Worm (Caenorhabditis elegans) whole organism, L1 larva: ENCODE data around the gene C45B2.2.

Experiments
- C04F5.9 ChIP-seq: sonication (generic microtip); optimal IDR thresholded peaks from 2 replicates; lab custom pipeline; 2016; ENCODE audit warnings: missing genetic modification characterization, missing compliant biosample characterization
- F16B12.6 ChIP-seq: fragments of 150-350 bp; optimal IDR thresholded peaks from 2 replicates; lab custom pipeline; 2014; ENCODE audit warnings: missing biosample characterization, missing genetic modification characterization
- Y116A8C.19 ChIP-seq: sonication (generic microtip); optimal IDR thresholded peaks from 2 replicates; lab custom pipeline; 2016; ENCODE audit warnings: missing compliant biosample characterization, missing genetic modification characterization, borderline replicate concordance
- alr-1 ChIP-seq: fragments of 200-800 bp; sonication (Bioruptor generic); optimal IDR thresholded peaks from 2 replicates; lab custom pipeline; 2018; ENCODE audit warnings: borderline replicate concordance, mild to moderate bottlenecking, missing genetic modification characterization, missing compliant biosample characterization
- aly-2 ChIP-seq: fragments of 150-350 bp; optimal IDR thresholded peaks from 2 replicates; lab custom pipeline; 2014; ENCODE audit warnings: missing biosample characterization, missing genetic modification characterization
- blmp-1 ChIP-seq: fragments of 150-350 bp; optimal IDR thresholded peaks from 2 replicates; lab custom pipeline; 2014; ENCODE audit warnings: missing biosample characterization, missing genetic modification characterization
- ceh-63 ChIP-seq: fragments of 200-800 bp; sonication (Bioruptor generic); optimal IDR thresholded peaks from 2 replicates; lab custom pipeline; 2018; ENCODE audit warnings: mild to moderate bottlenecking, missing genetic modification characterization, missing compliant biosample characterization
- ceh-82 ChIP-seq, 3 experiments: fragments of 150-350 bp in 1 of 3; sonication (generic microtip) in 2 of 3; optimal IDR thresholded peaks; 2 replicates each; lab custom pipeline; 2014 to 2017; ENCODE audit warnings: missing biosample characterization in 3 of 3, missing genetic modification characterization in 3 of 3
- ceh-90 ChIP-seq: sonication (generic microtip); optimal IDR thresholded peaks from 2 replicates; lab custom pipeline; 2016; ENCODE audit warnings: missing genetic modification characterization, missing compliant biosample characterization
- dsc-1 ChIP-seq: sonication (generic microtip); optimal IDR thresholded peaks from 2 replicates; lab custom pipeline; 2016; ENCODE audit warnings: mild to moderate bottlenecking, missing genetic modification characterization, missing compliant biosample characterization
- efl-1 ChIP-seq, 4 experiments: fragments of 150-350 bp; optimal IDR thresholded peaks in 3 of 4; peaks in 1 of 4; 1 replicate in 1 of 4; 2 replicates in 3 of 4; lab custom pipeline; 2014; ENCODE audit warnings: missing biosample characterization in 2 of 4, missing genetic modification characterization in 2 of 4, missing genetic modification reagents in 2 of 4
- egl-27 ChIP-seq, 2 experiments: fragments of 150-350 bp in 1 of 2; sonication (generic microtip); optimal IDR thresholded peaks; 3 replicates each; lab custom pipeline; 2017 to 2018; ENCODE audit warnings: missing biosample characterization in 2 of 2, missing genetic modification characterization in 2 of 2, missing genetic modification reagents in 2 of 2
- elt-2 ChIP-seq: sonication (generic microtip); optimal IDR thresholded peaks from 2 replicates; lab custom pipeline; 2016; ENCODE audit warnings: missing genetic modification characterization, mild to moderate bottlenecking, inconsistent platforms, missing compliant biosample characterization, missing genetic modification reagents
- elt-3 ChIP-seq, 6 experiments: fragments of 150-350 bp in 1 of 6; sonication (generic microtip); optimal IDR thresholded peaks; 2 replicates each; lab custom pipeline; 2017 to 2018; ENCODE audit warnings: missing biosample characterization in 6 of 6, missing genetic modification characterization in 6 of 6, inconsistent platforms in 1 of 6
- fkh-4 ChIP-seq: sonication (generic microtip); optimal IDR thresholded peaks from 2 replicates; lab custom pipeline; 2016; ENCODE audit warnings: missing compliant biosample characterization, missing genetic modification characterization, borderline replicate concordance
- fos-1 ChIP-seq: fragments of 150-350 bp; optimal IDR thresholded peaks from 2 replicates; lab custom pipeline; 2014; ENCODE audit warnings: missing biosample characterization, missing genetic modification characterization
- grh-1 ChIP-seq: fragments of 200-800 bp; sonication (Bioruptor generic); IDR thresholded peaks from 2 replicates; pipeline ENCODE4 v1.3.6; 2022; ENCODE audit warnings: missing genetic modification reagents, missing genetic modification characterization, missing compliant biosample characterization
- hlh-17 ChIP-seq: fragments of 200-800 bp; sonication (Bioruptor generic); optimal IDR thresholded peaks from 2 replicates; lab custom pipeline; 2018; ENCODE audit warnings: missing genetic modification characterization, mild to moderate bottlenecking, missing compliant biosample characterization, moderate library complexity, borderline replicate concordance
- jun-1 ChIP-seq: fragments of 150-350 bp; optimal IDR thresholded peaks from 2 replicates; lab custom pipeline; 2014; ENCODE audit warnings: missing biosample characterization, missing genetic modification reagents, missing genetic modification characterization
- lin-14 ChIP-seq: fragments of 200-800 bp; sonication (Bioruptor generic); optimal IDR thresholded peaks from 2 replicates; lab custom pipeline; 2018; ENCODE audit warnings: mild to moderate bottlenecking, missing genetic modification characterization, moderate library complexity, missing compliant biosample characterization
- lin-15B ChIP-seq: fragments of 150-350 bp; sonication (generic microtip); optimal IDR thresholded peaks from 3 replicates; lab custom pipeline; 2014; ENCODE audit warnings: missing biosample characterization, missing genetic modification characterization
- lin-35 ChIP-seq, 2 experiments: fragments of 150-350 bp; optimal IDR thresholded peaks; 2 replicates each; lab custom pipeline; 2014; ENCODE audit warnings: missing biosample characterization in 2 of 2, missing genetic modification characterization in 2 of 2, missing genetic modification reagents in 2 of 2
- lin-39 ChIP-seq: fragments of 150-350 bp; optimal IDR thresholded peaks from 2 replicates; lab custom pipeline; 2014; ENCODE audit warnings: missing biosample characterization, missing genetic modification reagents, missing genetic modification characterization
- lir-3 ChIP-seq: sonication (generic microtip); optimal IDR thresholded peaks from 2 replicates; lab custom pipeline; 2016; ENCODE audit warnings: mild to moderate bottlenecking, missing genetic modification characterization, moderate library complexity, missing compliant biosample characterization; ENCODE audit not compliant: poor library complexity
- lsy-2 ChIP-seq, 2 experiments: fragments of 150-350 bp; optimal IDR thresholded peaks; 2 replicates each; lab custom pipeline; 2014; ENCODE audit warnings: missing biosample characterization in 2 of 2, missing genetic modification characterization in 2 of 2
- mab-9 ChIP-seq: fragments of 200-800 bp; sonication (Bioruptor generic); IDR thresholded peaks from 2 replicates; pipeline ENCODE4 v1.3.6; 2022; ENCODE audit warnings: missing genetic modification reagents, missing genetic modification characterization, missing compliant biosample characterization
- mdl-1 ChIP-seq, 2 experiments: fragments of 150-350 bp; optimal IDR thresholded peaks; 2 replicates each; lab custom pipeline; 2014 to 2017; ENCODE audit warnings: missing biosample characterization in 2 of 2, missing genetic modification characterization in 2 of 2, inconsistent platforms in 1 of 2
- nhr-12 ChIP-seq: sonication (generic microtip); optimal IDR thresholded peaks from 2 replicates; lab custom pipeline; 2017; ENCODE audit warnings: missing biosample characterization, missing genetic modification characterization
- nhr-19 ChIP-seq: fragments of 200-800 bp; sonication (Bioruptor generic); conservative IDR thresholded peaks from 2 replicates; pipeline ENCODE4 v1.3.6; 2022; ENCODE audit warnings: missing genetic modification characterization, missing compliant biosample characterization
- nhr-20 ChIP-seq: sonication (generic microtip); optimal IDR thresholded peaks from 2 replicates; lab custom pipeline; 2016; ENCODE audit warnings: mild to moderate bottlenecking, missing genetic modification characterization, missing compliant biosample characterization
- nhr-28 ChIP-seq: fragments of 150-350 bp; optimal IDR thresholded peaks from 2 replicates; lab custom pipeline; 2014; ENCODE audit warnings: missing biosample characterization, missing genetic modification characterization
- nhr-47 ChIP-seq: sonication (generic microtip); optimal IDR thresholded peaks from 2 replicates; lab custom pipeline; 2016; ENCODE audit warnings: mild to moderate bottlenecking, missing genetic modification characterization, moderate library complexity, missing compliant biosample characterization
- nhr-71 ChIP-seq: sonication (generic microtip); optimal IDR thresholded peaks from 2 replicates; lab custom pipeline; 2016; ENCODE audit warnings: mild to moderate bottlenecking, missing genetic modification characterization, moderate library complexity, missing compliant biosample characterization
- nhr-85 ChIP-seq: sonication (generic microtip); peaks from one replicate; lab custom pipeline; 2016; ENCODE audit warnings: missing genetic modification characterization, inconsistent platforms, missing compliant biosample characterization
- nhr-90 ChIP-seq: sonication (generic microtip); optimal IDR thresholded peaks from 2 replicates; lab custom pipeline; 2016; ENCODE audit warnings: mild to moderate bottlenecking, missing genetic modification characterization, missing compliant biosample characterization; ENCODE audit not compliant: poor library complexity
- rnt-1 ChIP-seq: sonication (generic microtip); optimal IDR thresholded peaks from 2 replicates; lab custom pipeline; 2016; ENCODE audit warnings: mild to moderate bottlenecking, missing genetic modification characterization, moderate library complexity, missing compliant biosample characterization
- skn-1 ChIP-seq: fragments of 150-350 bp; optimal IDR thresholded peaks from 2 replicates; lab custom pipeline; 2014; ENCODE audit warnings: missing biosample characterization, missing genetic modification characterization
- snpc-4 ChIP-seq: fragments of 150-350 bp; optimal IDR thresholded peaks from 2 replicates; lab custom pipeline; 2014; ENCODE audit warnings: missing biosample characterization, missing genetic modification characterization
- snu-23 ChIP-seq: sonication (generic microtip); optimal IDR thresholded peaks from 2 replicates; lab custom pipeline; 2016; ENCODE audit warnings: missing genetic modification characterization, missing compliant biosample characterization
- tbx-2 ChIP-seq: sonication (generic microtip); optimal IDR thresholded peaks from 2 replicates; lab custom pipeline; 2016; ENCODE audit warnings: missing genetic modification characterization, missing compliant biosample characterization
- unc-130 ChIP-seq: fragments of 150-350 bp; optimal IDR thresholded peaks from 2 replicates; lab custom pipeline; 2017; ENCODE audit warnings: missing biosample characterization, missing genetic modification characterization, inconsistent platforms
- unc-30 ChIP-seq: sonication (generic microtip); optimal IDR thresholded peaks from 2 replicates; lab custom pipeline; 2017; ENCODE audit warnings: missing biosample characterization, missing genetic modification characterization
- unc-86 ChIP-seq: sonication (generic microtip); optimal IDR thresholded peaks from 2 replicates; lab custom pipeline; 2016; ENCODE audit warnings: missing genetic modification characterization, missing compliant biosample characterization
- unc-98 ChIP-seq: fragments of 200-800 bp; sonication (Bioruptor generic); IDR thresholded peaks from 2 replicates; pipeline ENCODE4 v1.3.6; 2022; ENCODE audit warnings: missing genetic modification characterization, missing compliant biosample characterization
- xbp-1 ChIP-seq: sonication (generic microtip); optimal IDR thresholded peaks from 2 replicates; lab custom pipeline; 2016; ENCODE audit warnings: missing genetic modification characterization, missing compliant biosample characterization
- zag-1 ChIP-seq: fragments of 150-350 bp; optimal IDR thresholded peaks from 2 replicates; lab custom pipeline; 2014; ENCODE audit warnings: missing biosample characterization, missing genetic modification characterization
- ztf-11 ChIP-seq, 2 experiments: sonication (generic microtip); optimal IDR thresholded peaks; 2 replicates each; lab custom pipeline; 2016 to 2017; ENCODE audit warnings: missing genetic modification characterization in 2 of 2, missing biosample characterization in 1 of 2, missing compliant biosample characterization in 1 of 2
- ztf-4 ChIP-seq: fragments of 150-350 bp; optimal IDR thresholded peaks from 2 replicates; lab custom pipeline; 2014; ENCODE audit warnings: missing biosample characterization, missing genetic modification characterization

Gene C45B2.2

DNA sequence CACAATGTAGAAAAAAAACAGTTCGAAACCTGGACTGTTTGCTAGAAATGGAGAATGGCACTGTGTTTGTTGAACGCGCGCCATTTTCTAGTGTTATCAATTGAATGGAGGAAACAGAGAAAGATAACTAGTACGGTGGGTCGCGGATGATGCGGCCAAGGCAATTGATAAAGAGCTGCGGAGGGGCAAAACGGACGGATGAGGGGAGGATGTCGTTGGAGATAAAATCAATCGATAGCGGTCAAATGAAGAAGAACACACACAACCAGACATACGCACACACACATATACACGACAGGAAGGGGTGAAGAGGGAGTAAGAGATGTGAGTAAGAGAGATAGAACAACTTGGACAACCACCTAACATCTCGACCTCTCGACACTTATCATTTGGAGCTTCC is 34.5 kb upstream of the C45B2.2 start:
- TF ChIP-seq unc-130 (tag; lab: Kevin White, UChicago) (peak; percentile 72), rnt-1 (tag; lab: Kevin White, UChicago) (peak; percentile 9), xbp-1 (tag; lab: Kevin White, UChicago) (peak; percentile 6), nhr-90 (tag; lab: Kevin White, UChicago) (peak; percentile 25), lin-15B (no peak), alr-1 (tag; lab: Kevin White, UChicago) (no peak), skn-1 (tag; lab: Kevin White, UChicago) (no peak), nhr-71 (tag; lab: Kevin White, UChicago) (peak; percentile 28), elt-3 (tag; optimal IDR thresholded peaks at IDR 0.05; lab: Kevin White, UChicago) (peak in 2 of 6 experiments; percentile 41 to 43), nhr-28 (tag; lab: Kevin White, UChicago) (no peak), elt-2 (peak; percentile 22), fkh-4 (no peak), unc-86 (tag; lab: Kevin White, UChicago) (no peak), nhr-20 (tag; lab: Kevin White, UChicago) (peak; percentile 40), Y116A8C.19 (tag; lab: Kevin White, UChicago) (no peak), lsy-2 (tag; optimal IDR thresholded peaks at IDR 0.05; lab: Kevin White, UChicago) (peak in 1 of 2 experiments; percentile 6), unc-98 (GFP tag; lab: Robert Waterston, UW) (no peak), ceh-82 (tag; optimal IDR thresholded peaks at IDR 0.05; lab: Kevin White, UChicago) (no peak), unc-30 (tag; lab: Kevin White, UChicago) (no peak), tbx-2 (tag; lab: Kevin White, UChicago) (peak; percentile 5), hlh-17 (GFP tag; lab: Kevin White, UChicago) (no peak), efl-1 (optimal IDR thresholded peaks at IDR 0.05; lab: Kevin White, UChicago) (no peak), efl-1 (GFP tag; optimal IDR thresholded peaks at IDR 0.05 in 1 of 2; lab: Kevin White, UChicago) (no peak), egl-27 (tag; optimal IDR thresholded peaks at IDR 0.05; lab: Kevin White, UChicago) (no peak), aly-2 (no peak), F16B12.6 (no peak), nhr-47 (tag; lab: Kevin White, UChicago) (no peak), snu-23 (GFP tag; lab: Kevin White, UChicago) (peak; percentile 16), lin-14 (GFP tag; lab: Kevin White, UChicago) (peak; percentile 75), dsc-1 (tag; lab: Kevin White, UChicago) (no peak), blmp-1 (peak; percentile 46)

DNA sequence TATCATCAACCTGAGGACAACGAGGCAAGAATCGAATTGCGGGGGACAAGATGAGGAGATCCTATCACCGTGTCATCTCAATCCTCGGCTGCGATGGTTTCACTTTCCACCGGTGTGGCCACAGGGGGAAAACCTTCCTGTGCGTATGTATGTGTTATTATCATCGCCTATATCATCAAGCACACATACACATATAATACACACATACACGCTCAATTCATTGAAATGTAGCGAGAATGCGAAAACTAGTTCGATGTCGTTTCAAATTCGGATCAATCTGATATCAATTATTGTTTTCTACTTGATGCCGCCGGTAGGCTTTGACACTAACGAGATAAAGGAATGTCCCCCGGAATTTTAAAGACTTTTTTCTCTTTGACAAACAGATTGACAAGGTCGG is 33.7 kb upstream of the C45B2.2 start:
- TF ChIP-seq nhr-85 (peak; percentile 56), elt-3 (tag; optimal IDR thresholded peaks at IDR 0.05; lab: Kevin White, UChicago) (peak in 5 of 6 experiments; percentile 16 to 64 (median 62)), snu-23 (GFP tag; lab: Kevin White, UChicago) (peak; percentile 14), tbx-2 (tag; lab: Kevin White, UChicago) (peak; percentile 6), zag-1 (tag; lab: Kevin White, UChicago) (no peak), unc-130 (tag; lab: Kevin White, UChicago) (peak; percentile 29), blmp-1 (peak; percentile 96), nhr-71 (tag; lab: Kevin White, UChicago) (peak; percentile 6), nhr-12 (no peak), grh-1 (peak; percentile 47), lin-14 (GFP tag; lab: Kevin White, UChicago) (peak; percentile 35), ceh-63 (no peak), xbp-1 (tag; lab: Kevin White, UChicago) (no peak), nhr-20 (tag; lab: Kevin White, UChicago) (peak; percentile 24), elt-2 (no peak)

DNA sequence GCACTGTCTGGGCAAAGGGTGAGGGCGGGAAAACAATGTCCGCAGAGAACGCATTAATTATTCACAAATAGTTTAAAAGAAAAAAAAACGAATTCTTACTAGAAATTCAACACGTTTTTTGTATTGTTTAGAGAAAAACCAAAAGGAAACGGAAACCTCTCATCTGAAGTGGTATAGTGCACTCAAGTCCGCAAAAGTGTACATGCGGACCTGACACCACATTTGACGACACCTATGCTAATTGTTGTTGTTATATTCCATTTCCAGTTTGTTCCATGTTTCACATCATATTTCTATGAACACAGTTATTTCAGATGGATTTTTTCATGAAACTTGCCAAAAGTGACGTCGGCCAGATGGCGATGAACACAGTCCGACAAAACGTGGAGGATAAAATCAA is 31.8 kb upstream of the C45B2.2 start, which contains the start of gene C45B2.6:
Gene C45B2.6 (plus strand): TSS at position 136 of the 400 bp plus-strand sequence.
- TF ChIP-seq nhr-20 (tag; lab: Kevin White, UChicago) = peak; percentile 23
- no peak for TF ChIP-seq nhr-12
- no peak for TF ChIP-seq ceh-90 (tag; lab: Kevin White, UChicago)
- no peak for TF ChIP-seq jun-1
- TF ChIP-seq mab-9 (GFP tag; lab: Robert Waterston, UW) = no peak
- TF ChIP-seq ztf-4 (tag; lab: Kevin White, UChicago) = no peak
- no peak for TF ChIP-seq lir-3 (tag; lab: Kevin White, UChicago)
- TF ChIP-seq C04F5.9 (tag; lab: Kevin White, UChicago) = no peak
- TF ChIP-seq lin-35 (GFP tag; optimal IDR thresholded peaks at IDR 0.05; lab: Kevin White, UChicago) = peak; percentile 7 to 22
- no peak for TF ChIP-seq snpc-4 (tag; lab: Kevin White, UChicago)
- peak; percentile 20 for TF ChIP-seq dsc-1 (tag; lab: Kevin White, UChicago)
- no peak for TF ChIP-seq fkh-4
- TF ChIP-seq nhr-19 = no peak
- no peak for TF ChIP-seq fos-1 (tag; lab: Kevin White, UChicago)
- no peak for TF ChIP-seq lin-39 (tag; lab: Kevin White, UChicago)
- TF ChIP-seq egl-27 (tag; optimal IDR thresholded peaks at IDR 0.05; lab: Kevin White, UChicago) = no peak
- no peak for TF ChIP-seq zag-1 (tag; lab: Kevin White, UChicago)
- no peak for TF ChIP-seq ztf-11 (tag; optimal IDR thresholded peaks at IDR 0.05; lab: Kevin White, UChicago)
- TF ChIP-seq mdl-1 (tag; optimal IDR thresholded peaks at IDR 0.05; lab: Kevin White, UChicago) = no peak
